Fruit fly (Drosophila melanogaster) Kc167 (cell line): Measurements from ENCODE around the gene CG13243.

ENCODE experiments used
- Sin3A ChIP-seq: fragments of >200 bp; optimal IDR thresholded peaks from 2 replicates; lab custom pipeline; 2018; ENCODE audit warnings: missing external identifiers
- psq ChIP-seq: fragments of >200 bp; optimal IDR thresholded peaks from 2 replicates; lab custom pipeline; 2017; ENCODE audit warnings: missing external identifiers

DNA sequence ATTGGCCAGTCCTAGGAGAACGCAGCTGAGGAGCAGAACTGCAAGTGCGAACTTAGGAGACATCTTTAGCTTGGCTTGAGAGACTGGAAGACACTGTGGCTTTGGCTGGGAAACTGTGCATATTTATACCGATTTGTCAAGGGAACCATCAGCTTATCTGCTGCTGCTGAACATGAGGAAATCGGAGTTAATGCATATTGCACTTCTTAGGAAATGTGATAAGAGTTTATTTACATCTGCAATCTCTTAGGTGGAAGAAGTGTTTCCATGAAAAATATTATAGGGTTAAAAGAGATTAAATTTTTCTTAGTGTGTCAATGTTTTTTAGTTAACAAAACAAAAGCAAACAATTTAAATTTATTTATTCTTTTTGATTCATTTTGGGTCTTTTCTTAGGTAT is 13.0 kb downstream of the CG13243 start, which contains the start of gene CG42792:
- TF ChIP-seq Sin3A (lab: Kevin White, UChicago) (no peak), psq (no peak)
